Worm (Caenorhabditis elegans) whole organism, mixed stage, embryonic: ENCODE measurements around the gene fbxc-26.

Experiments used
- M03D4.4 ChIP-seq: sonication (generic microtip); optimal IDR thresholded peaks from 2 replicates; lab custom pipeline; 2017; ENCODE audit warnings: mild to moderate bottlenecking, missing genetic modification characterization, missing compliant biosample characterization
- ceh-83 ChIP-seq: fragments of 200-800 bp; sonication (Bioruptor generic); optimal IDR thresholded peaks from 2 replicates; lab custom pipeline; 2018; ENCODE audit warnings: mild to moderate bottlenecking, missing genetic modification characterization, missing compliant biosample characterization
- elt-3 ChIP-seq: fragments of 150-350 bp; optimal IDR thresholded peaks from 2 replicates; lab custom pipeline; 2014; ENCODE audit warnings: missing biosample characterization, missing genetic modification characterization
- lin-32 ChIP-seq: fragments of 200-800 bp; sonication (Bioruptor generic); optimal IDR thresholded peaks from 2 replicates; lab custom pipeline; 2018; ENCODE audit warnings: mild to moderate bottlenecking, missing genetic modification characterization, missing compliant biosample characterization
- mab-5 ChIP-seq: fragments of 150-350 bp; optimal IDR thresholded peaks from 2 replicates; lab custom pipeline; 2014; ENCODE audit warnings: missing biosample characterization, missing genetic modification characterization
- nhr-2 ChIP-seq: fragments of 150-350 bp; optimal IDR thresholded peaks from 2 replicates; lab custom pipeline; 2014; ENCODE audit warnings: missing biosample characterization, missing genetic modification characterization
- nhr-76 ChIP-seq: sonication (generic microtip); optimal IDR thresholded peaks from 2 replicates; lab custom pipeline; 2017; ENCODE audit warnings: missing biosample characterization, missing genetic modification characterization
- tbx-8 ChIP-seq: fragments of 200-800 bp; sonication (Bioruptor generic); optimal IDR thresholded peaks from 2 replicates; lab custom pipeline; 2018; ENCODE audit warnings: mild to moderate bottlenecking, missing genetic modification characterization, moderate library complexity, missing compliant biosample characterization

DNA sequence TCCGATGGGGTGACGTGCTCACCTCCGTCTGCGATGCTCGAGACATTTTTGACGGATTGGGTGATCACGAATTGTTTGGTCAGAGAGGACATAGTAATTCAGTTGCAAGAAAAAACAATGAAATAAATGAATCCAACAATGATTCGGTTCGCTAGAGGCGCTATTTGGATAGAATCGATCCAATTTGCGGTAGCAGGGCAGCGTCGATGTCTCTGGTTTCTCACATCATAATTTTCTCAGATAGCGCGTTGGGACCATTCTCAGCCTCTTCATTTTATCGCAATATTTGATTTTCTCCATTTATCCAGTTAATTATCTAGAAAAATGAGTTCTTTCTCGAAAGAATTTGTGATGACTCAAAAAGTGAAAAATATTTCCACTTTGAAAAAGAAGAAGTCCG, 12.0 kb upstream of the fbxc-26 start, which contains the start of gene sdz-18:
- TF ChIP-seq nhr-76 (tag; lab: Kevin White, UChicago): no peak
- no peak for TF ChIP-seq tbx-8 (GFP tag; lab: Kevin White, UChicago)
- TF ChIP-seq mab-5: no peak
- TF ChIP-seq nhr-2 (tag; lab: Kevin White, UChicago): no peak
- no peak for TF ChIP-seq ceh-83
- no peak for TF ChIP-seq M03D4.4 (tag; lab: Kevin White, UChicago)
- no peak for TF ChIP-seq lin-32 (GFP tag; lab: Kevin White, UChicago)
- TF ChIP-seq elt-3: no peak
